Fruit fly (Drosophila melanogaster): ENCODE results near the gene CG31800.

CG31800 gene

DNA sequence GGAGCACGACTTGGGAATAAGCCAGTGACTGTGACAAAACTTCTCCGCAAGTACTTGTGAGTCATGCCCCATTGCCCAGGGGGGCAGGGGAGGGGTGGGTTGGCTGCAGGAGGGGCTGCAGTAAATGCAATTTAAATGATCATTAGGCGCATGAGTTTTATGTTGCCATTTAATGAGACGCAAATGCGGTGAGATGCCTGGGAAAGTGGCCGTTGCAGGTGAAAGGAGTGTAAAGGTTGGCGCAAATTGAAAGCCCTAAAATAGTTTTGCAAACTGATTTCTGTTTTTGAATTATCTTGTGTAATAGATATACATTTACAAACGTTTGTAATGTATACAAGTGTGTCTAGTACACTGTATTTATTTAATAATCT lies 48.3 kb downstream of the CG31800 start:
- no peak for TF ChIP-seq usp (GFP tag; optimal IDR thresholded peaks at IDR 0.05)
- TF ChIP-seq pan (optimal IDR thresholded peaks at IDR 0.05): no peak
- TF ChIP-seq jim (GFP tag; optimal IDR thresholded peaks at IDR 0.05): no peak
- no peak for TF ChIP-seq woc (GFP tag; optimal IDR thresholded peaks at IDR 0.05)
- no peak for TF ChIP-seq foxo (GFP tag; optimal IDR thresholded peaks at IDR 0.05)
- TF ChIP-seq brk (GFP tag; optimal IDR thresholded peaks at IDR 0.05): no peak
- TF ChIP-seq Abd-B (GFP tag; optimal IDR thresholded peaks at IDR 0.05): no peak
- no peak for TF ChIP-seq Vsx2 (GFP tag; optimal IDR thresholded peaks at IDR 0.05; ENCODE audit: partially characterized antibody)
- no peak for TF ChIP-seq N (GFP tag; optimal IDR thresholded peaks at IDR 0.05)
- no peak for TF ChIP-seq dmrt93B (GFP tag; optimal IDR thresholded peaks at IDR 0.05)
- no peak for TF ChIP-seq Dfd (GFP tag; optimal IDR thresholded peaks at IDR 0.05)
- TF ChIP-seq Mio (GFP tag; optimal IDR thresholded peaks at IDR 0.05): no peak
- no peak for TF ChIP-seq OdsH (GFP tag; optimal IDR thresholded peaks at IDR 0.05)
- TF ChIP-seq Sp1 (GFP tag; optimal IDR thresholded peaks at IDR 0.05): no peak
- no peak for TF ChIP-seq tai (GFP tag; optimal IDR thresholded peaks at IDR 0.05)
- no peak for TF ChIP-seq fru (GFP tag; optimal IDR thresholded peaks at IDR 0.05)
- TF ChIP-seq dl (GFP tag; optimal IDR thresholded peaks at IDR 0.05; ENCODE audit: insufficient read depth in 1 of 2, partially characterized antibody in 2 of 2): no peak

DNA sequence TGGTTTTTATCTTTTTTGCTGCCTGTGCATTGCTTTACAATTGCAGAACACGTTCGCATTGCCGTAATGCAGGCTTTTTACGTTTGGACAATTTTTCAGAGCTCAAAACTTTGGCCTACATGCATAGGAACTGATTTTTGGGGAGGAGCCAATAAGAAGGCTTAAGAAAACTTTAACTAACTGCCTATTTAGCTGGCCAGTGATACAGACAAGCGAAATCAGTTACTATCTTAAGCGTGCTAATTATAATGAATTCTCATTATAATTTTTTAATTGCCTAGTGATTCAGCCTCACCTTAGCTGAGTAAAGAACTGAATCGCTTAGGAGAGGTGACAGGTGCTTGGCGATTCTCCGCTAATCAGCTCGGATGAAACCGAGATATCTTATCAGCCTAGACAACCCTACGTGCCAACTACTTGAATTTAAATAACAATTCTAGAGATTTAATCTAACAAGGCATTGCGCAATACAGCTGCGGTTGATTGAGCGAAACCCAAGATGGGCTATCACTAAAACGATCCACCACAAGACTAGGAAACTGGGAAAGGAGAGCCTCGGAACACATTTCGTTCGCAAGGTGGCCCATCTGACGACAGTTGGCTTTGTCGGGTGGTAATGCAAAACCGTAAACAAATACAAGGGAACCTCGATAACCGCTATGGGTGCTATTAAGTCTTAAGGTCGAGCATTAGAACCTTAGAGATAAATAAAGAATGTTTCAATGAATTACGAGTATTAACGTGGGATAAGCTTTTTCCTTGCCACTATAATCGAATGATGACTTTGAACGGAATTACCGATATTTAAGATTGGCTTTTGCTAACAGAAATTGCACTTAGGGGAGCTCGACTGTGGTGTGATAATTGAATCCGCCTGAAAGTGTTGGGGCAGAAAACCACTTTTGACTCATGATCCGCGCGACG lies 48.9 kb downstream of the CG31800 start:
- peak; percentile 20 for TF ChIP-seq fru (GFP tag; optimal IDR thresholded peaks at IDR 0.05)
- TF ChIP-seq GATAd (GFP tag; optimal IDR thresholded peaks at IDR 0.05): no peak
- TF ChIP-seq OdsH (GFP tag; optimal IDR thresholded peaks at IDR 0.05): peak; percentile 22
- TF ChIP-seq Dif (GFP tag; optimal IDR thresholded peaks at IDR 0.05; ENCODE audit: partially characterized antibody): no peak
- TF ChIP-seq tai (GFP tag; optimal IDR thresholded peaks at IDR 0.05): no peak
- TF ChIP-seq foxo (GFP tag; optimal IDR thresholded peaks at IDR 0.05): peak in 1 of 2 experiments; percentile 30
- TF ChIP-seq N (GFP tag; optimal IDR thresholded peaks at IDR 0.05): no peak
- TF ChIP-seq Sp1 (GFP tag; optimal IDR thresholded peaks at IDR 0.05): no peak
- no peak for TF ChIP-seq Jra (GFP tag; optimal IDR thresholded peaks at IDR 0.05)
- no peak for TF ChIP-seq CrebA (GFP tag; optimal IDR thresholded peaks at IDR 0.05; ENCODE audit: borderline replicate concordance)
- TF ChIP-seq dl (GFP tag; optimal IDR thresholded peaks at IDR 0.05; ENCODE audit: insufficient read depth in 1 of 2, partially characterized antibody in 2 of 2): no peak
- TF ChIP-seq br (GFP tag; optimal IDR thresholded peaks at IDR 0.05): peak; percentile 8
- TF ChIP-seq HLH106 (tag; optimal IDR thresholded peaks at IDR 0.05): peak; percentile 42
- no peak for TF ChIP-seq dsf (GFP tag; optimal IDR thresholded peaks at IDR 0.05; ENCODE audit: borderline replicate concordance)
- no peak for TF ChIP-seq Hr83 (GFP tag; optimal IDR thresholded peaks at IDR 0.05; ENCODE audit: poor library complexity, severe bottlenecking)
- no peak for TF ChIP-seq rgr (GFP tag; optimal IDR thresholded peaks at IDR 0.05)
- TF ChIP-seq woc (GFP tag; optimal IDR thresholded peaks at IDR 0.05): no peak
- no peak for TF ChIP-seq usp (GFP tag; optimal IDR thresholded peaks at IDR 0.05)
- TF ChIP-seq h (GFP tag; optimal IDR thresholded peaks at IDR 0.05): peak; percentile 32
- TF ChIP-seq sage (GFP tag; optimal IDR thresholded peaks at IDR 0.05): no peak

DNA sequence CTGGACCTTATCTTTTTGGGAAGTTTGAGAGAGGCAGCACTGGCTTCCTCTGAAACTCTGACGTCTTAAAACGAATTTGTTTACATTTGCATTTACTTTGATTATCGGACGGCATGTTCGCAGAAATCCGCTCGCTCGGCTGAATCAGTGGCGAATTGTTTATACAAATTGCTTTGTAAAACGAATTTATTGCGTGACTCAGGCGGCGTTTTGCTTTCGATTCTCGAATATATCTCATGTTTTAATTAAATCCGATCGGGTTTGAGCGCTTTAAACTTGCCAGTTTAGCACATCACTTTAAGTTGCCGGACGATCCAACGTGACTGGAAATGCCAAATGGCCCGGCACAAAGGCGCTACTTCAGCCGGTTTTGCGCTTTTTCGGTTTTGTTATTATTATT lies 50.2 kb downstream of the CG31800 start:
- no peak for TF ChIP-seq tai (GFP tag; optimal IDR thresholded peaks at IDR 0.05)
- no peak for TF ChIP-seq sage (GFP tag; optimal IDR thresholded peaks at IDR 0.05)
- TF ChIP-seq Dif (GFP tag; optimal IDR thresholded peaks at IDR 0.05; ENCODE audit: partially characterized antibody): no peak
- no peak for TF ChIP-seq Abd-B (GFP tag; optimal IDR thresholded peaks at IDR 0.05)
- no peak for TF ChIP-seq jim (GFP tag; optimal IDR thresholded peaks at IDR 0.05)
- no peak for TF ChIP-seq N (GFP tag; optimal IDR thresholded peaks at IDR 0.05)
- no peak for TF ChIP-seq psq (GFP tag; optimal IDR thresholded peaks at IDR 0.05)
- TF ChIP-seq Hr83 (GFP tag; optimal IDR thresholded peaks at IDR 0.05; ENCODE audit: poor library complexity, severe bottlenecking): no peak
- no peak for TF ChIP-seq dmrt93B (GFP tag; optimal IDR thresholded peaks at IDR 0.05)
- TF ChIP-seq br (GFP tag; optimal IDR thresholded peaks at IDR 0.05): no peak
- no peak for TF ChIP-seq Hr78 (GFP tag; optimal IDR thresholded peaks at IDR 0.05)
- no peak for TF ChIP-seq OdsH (GFP tag; optimal IDR thresholded peaks at IDR 0.05)
- TF ChIP-seq woc (GFP tag; optimal IDR thresholded peaks at IDR 0.05): no peak
- no peak for TF ChIP-seq Vsx2 (GFP tag; optimal IDR thresholded peaks at IDR 0.05; ENCODE audit: partially characterized antibody)

Measured in whole organism, wandering third instar larva.